Worm (Caenorhabditis elegans): ENCODE measurements around the gene C26D10.3.

DNA sequence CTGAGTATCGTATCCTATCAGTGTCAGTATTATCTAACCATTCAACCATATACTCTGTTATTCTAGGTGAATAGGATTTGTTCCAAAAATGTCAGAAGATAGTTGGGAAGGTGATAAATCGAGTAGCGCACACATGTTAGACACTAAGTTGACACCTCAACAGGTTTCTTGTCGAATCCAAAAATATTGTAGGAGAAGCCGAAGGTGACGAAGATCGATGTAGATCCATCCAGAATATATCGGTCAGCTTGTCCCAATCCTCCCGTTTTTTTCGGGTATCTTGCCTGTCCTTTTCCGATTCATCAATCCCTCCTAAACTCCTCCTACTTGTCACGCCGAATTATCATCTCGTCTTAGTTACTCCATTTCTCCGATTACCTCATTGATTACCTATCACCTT, 20.4 kb downstream of the C26D10.3 start:
- TF ChIP-seq ztf-29 (GFP tag; IDR thresholded peaks at IDR 0.05) (no peak), flt-1 (GFP tag; IDR thresholded peaks at IDR 0.05) (no peak), klf-2 (GFP tag; conservative IDR thresholded peaks at IDR 0.05) (no peak), cog-1 (tag; optimal IDR thresholded peaks at IDR 0.05) (no peak), ref-1 (GFP tag; conservative IDR thresholded peaks at IDR 0.05) (no peak)

Measured in whole organism, midembryonic.